Fruit fly (Drosophila melanogaster) whole organism, adult: ENCODE results near the gene Sos.

ENCODE experiments used
- CG11617 ChIP-seq: fragments of 200-800 bp; sonication (Bioruptor generic); optimal IDR thresholded peaks from 2 replicates; lab custom pipeline; 2017; ENCODE audit warnings: mild to moderate bottlenecking, missing biosample characterization, missing genetic modification reagents, missing genetic modification characterization
- CG12768 ChIP-seq: fragments of 200-800 bp; sonication (Bioruptor generic); optimal IDR thresholded peaks from 2 replicates; lab custom pipeline; 2017; ENCODE audit warnings: missing biosample characterization, missing genetic modification characterization, mild to moderate bottlenecking, moderate library complexity, missing genetic modification reagents
- CG14711 ChIP-seq: fragments of 200-800 bp; sonication (Bioruptor generic); optimal IDR thresholded peaks from 2 replicates; lab custom pipeline; 2018; ENCODE audit warnings: missing biosample characterization, mild to moderate bottlenecking, missing genetic modification characterization, moderate library complexity
- CG1620 ChIP-seq: fragments of 200-800 bp; sonication (Bioruptor generic); optimal IDR thresholded peaks from 2 replicates; lab custom pipeline; 2016; ENCODE audit warnings: missing biosample characterization, missing genetic modification characterization
- CG33017 ChIP-seq: fragments of 200-800 bp; sonication (Bioruptor generic); optimal IDR thresholded peaks from 2 replicates; lab custom pipeline; 2018; ENCODE audit warnings: missing biosample characterization, mild to moderate bottlenecking, missing genetic modification characterization, moderate library complexity
- CG5204 ChIP-seq: fragments of 200-800 bp; sonication (Bioruptor generic); optimal IDR thresholded peaks from 2 replicates; lab custom pipeline; 2016; ENCODE audit warnings: missing biosample characterization, missing genetic modification characterization
- CG7045 ChIP-seq: fragments of 200-800 bp; sonication (Bioruptor generic); optimal IDR thresholded peaks from 2 replicates; lab custom pipeline; 2017; ENCODE audit warnings: missing biosample characterization, mild to moderate bottlenecking, missing genetic modification characterization
- CG7101 ChIP-seq: fragments of 200-800 bp; sonication (Bioruptor generic); optimal IDR thresholded peaks from 2 replicates; lab custom pipeline; 2018; ENCODE audit warnings: missing biosample characterization, mild to moderate bottlenecking, missing genetic modification characterization, moderate library complexity
- Clk ChIP-seq: fragments of 200-800 bp; sonication (Bioruptor generic); optimal IDR thresholded peaks from 2 replicates; lab custom pipeline; 2017; ENCODE audit warnings: missing biosample characterization, missing genetic modification characterization
- Crg-1 ChIP-seq: fragments of 200-800 bp; sonication (Bioruptor generic); optimal IDR thresholded peaks from 2 replicates; lab custom pipeline; 2016; ENCODE audit warnings: missing biosample characterization, missing genetic modification characterization
- Hr96 ChIP-seq: fragments of 200-800 bp; sonication (Bioruptor generic); optimal IDR thresholded peaks from 2 replicates; lab custom pipeline; 2016; ENCODE audit warnings: missing biosample characterization, missing genetic modification characterization
- Mnt ChIP-seq: fragments of 200-800 bp; sonication (Bioruptor generic); optimal IDR thresholded peaks from 2 replicates; lab custom pipeline; 2016; ENCODE audit warnings: missing biosample characterization, mild to moderate bottlenecking, missing genetic modification characterization
- bab1 ChIP-seq: fragments of 200-800 bp; sonication (Bioruptor generic); optimal IDR thresholded peaks from 3 replicates; lab custom pipeline; 2019; ENCODE audit warnings: missing biosample characterization, mild to moderate bottlenecking, missing genetic modification characterization, moderate library complexity
- cic ChIP-seq: fragments of 200-800 bp; sonication (Bioruptor generic); optimal IDR thresholded peaks from 2 replicates; lab custom pipeline; 2017; ENCODE audit warnings: missing biosample characterization, mild to moderate bottlenecking, missing genetic modification characterization, moderate library complexity
- cnc ChIP-seq, 2 experiments: fragments of >200 bp; optimal IDR thresholded peaks; 2 replicates each; lab custom pipeline; 2017
- kay ChIP-seq: fragments of 200-800 bp; sonication (Bioruptor generic); peaks from one replicate; lab custom pipeline; 2016; ENCODE audit warnings: missing biosample characterization, missing genetic modification characterization, borderline replicate concordance
- ovo ChIP-seq: fragments of 200-800 bp; sonication (Bioruptor generic); optimal IDR thresholded peaks from 2 replicates; lab custom pipeline; 2016; ENCODE audit warnings: missing biosample characterization, missing genetic modification characterization
- pad ChIP-seq: fragments of 200-800 bp; sonication (Bioruptor generic); optimal IDR thresholded peaks from 3 replicates; lab custom pipeline; 2017; ENCODE audit warnings: missing biosample characterization, missing genetic modification characterization, mild to moderate bottlenecking, moderate library complexity, missing genetic modification reagents
- tj ChIP-seq: fragments of 200-800 bp; sonication (Bioruptor generic); optimal IDR thresholded peaks from 3 replicates; lab custom pipeline; 2017; ENCODE audit warnings: missing biosample characterization, mild to moderate bottlenecking, missing genetic modification characterization, moderate library complexity
- toe ChIP-seq: fragments of 200-800 bp; sonication (Bioruptor generic); optimal IDR thresholded peaks from 2 replicates; lab custom pipeline; 2016; ENCODE audit warnings: missing biosample characterization, missing genetic modification characterization

The Sos gene

DNA sequence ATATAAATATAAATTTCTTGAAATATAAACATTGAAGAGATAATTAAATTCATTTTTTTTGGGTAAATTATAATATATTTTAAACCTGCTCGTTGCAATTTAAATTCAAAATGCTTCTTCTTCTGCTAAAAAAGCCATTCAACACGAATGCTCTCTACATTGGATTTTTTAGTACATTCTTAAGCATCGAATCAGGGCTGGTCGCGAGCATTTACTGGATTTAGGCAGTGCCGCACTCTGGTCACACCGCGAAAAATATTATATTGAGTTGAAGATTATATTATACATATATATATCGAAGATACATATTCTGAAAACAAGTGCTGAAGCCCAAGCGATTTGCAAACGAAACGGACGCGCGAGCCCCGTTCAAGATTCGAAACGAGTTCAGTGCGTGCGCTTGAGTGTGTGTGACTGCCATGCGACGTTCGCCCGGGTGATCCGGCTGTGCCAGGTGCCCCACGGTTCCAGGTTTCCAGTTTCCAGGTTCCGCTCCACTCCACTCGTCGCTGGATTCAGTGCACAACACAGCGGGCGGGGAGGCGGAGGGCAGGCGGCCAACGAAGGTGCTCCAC lies at the start of gene Sos:
Sos (plus strand) TSS at position 213 of the 575 bp plus-strand sequence.
- TF ChIP-seq toe, result no peak
- no peak for TF ChIP-seq cic (GFP tag; lab: Kevin White, UChicago)
- no peak for TF ChIP-seq CG5204
- TF ChIP-seq CG7045, result no peak
- TF ChIP-seq CG1620 (GFP tag; lab: Kevin White, UChicago), result no peak
- TF ChIP-seq Clk (GFP tag; lab: Kevin White, UChicago), result no peak
- peak; percentile 2 for TF ChIP-seq CG14711
- TF ChIP-seq Crg-1 (GFP tag; lab: Kevin White, UChicago), result no peak
- TF ChIP-seq cnc (optimal IDR thresholded peaks at IDR 0.05; lab: Kevin White, UChicago), result no peak
- no peak for TF ChIP-seq kay (GFP tag; lab: Kevin White, UChicago)
- TF ChIP-seq pad (GFP tag; lab: Kevin White, UChicago), result no peak
- TF ChIP-seq bab1 (GFP tag; lab: Kevin White, UChicago), result peak; percentile 46
- peak; percentile 35 for TF ChIP-seq Mnt (GFP tag; lab: Kevin White, UChicago)
- no peak for TF ChIP-seq Hr96
- TF ChIP-seq tj (GFP tag; lab: Kevin White, UChicago), result no peak
- TF ChIP-seq ovo (GFP tag; lab: Kevin White, UChicago), result no peak
- TF ChIP-seq CG7101, result no peak
- no peak for TF ChIP-seq CG11617 (GFP tag; lab: Kevin White, UChicago)
- no peak for TF ChIP-seq CG12768 (GFP tag; lab: Kevin White, UChicago)
- no peak for TF ChIP-seq CG33017 (tag; lab: Kevin White, UChicago)

- TF ChIP-seq CG33017 (tag; lab: Kevin White, UChicago) (no peak), bab1 (GFP tag; lab: Kevin White, UChicago) (peak; percentile 59)
Measured at dm6 chr2L:13770884-13771283, 42.7 kb upstream of the Sos start.

DNA sequence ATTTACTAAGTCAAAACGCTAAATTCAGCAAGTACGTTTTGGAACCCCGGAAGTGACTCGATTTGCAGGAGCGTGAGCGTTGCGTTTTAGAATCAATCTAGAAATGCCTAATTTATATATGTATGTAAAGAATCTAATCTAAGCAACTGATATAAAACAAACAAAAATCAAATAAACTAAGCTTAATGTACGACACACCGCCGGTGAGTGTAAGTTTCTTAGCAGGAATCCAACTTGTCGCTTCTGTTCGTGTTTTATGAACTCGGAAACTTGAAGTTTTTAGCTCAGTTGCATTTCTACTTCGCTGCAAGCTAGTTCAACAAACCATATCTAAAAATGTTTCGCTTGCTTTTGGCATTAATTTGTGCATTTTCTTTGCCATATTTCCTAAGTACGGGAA lies 39.9 kb upstream of the Sos start, which contains the start of gene CG43376:
CG43376 (plus strand) TSS at position 301 of the 400 bp plus-strand sequence.
- TF ChIP-seq CG33017 (tag; lab: Kevin White, UChicago), result no peak
- TF ChIP-seq toe, result no peak
- no peak for TF ChIP-seq Mnt (GFP tag; lab: Kevin White, UChicago)
- TF ChIP-seq CG14711, result no peak
- no peak for TF ChIP-seq CG7101
- TF ChIP-seq cic (GFP tag; lab: Kevin White, UChicago), result no peak
- TF ChIP-seq tj (GFP tag; lab: Kevin White, UChicago), result no peak
- TF ChIP-seq CG12768 (GFP tag; lab: Kevin White, UChicago), result no peak
- no peak for TF ChIP-seq bab1 (GFP tag; lab: Kevin White, UChicago)
- no peak for TF ChIP-seq ovo (GFP tag; lab: Kevin White, UChicago)
- no peak for TF ChIP-seq kay (GFP tag; lab: Kevin White, UChicago)
- no peak for TF ChIP-seq Clk (GFP tag; lab: Kevin White, UChicago)

DNA sequence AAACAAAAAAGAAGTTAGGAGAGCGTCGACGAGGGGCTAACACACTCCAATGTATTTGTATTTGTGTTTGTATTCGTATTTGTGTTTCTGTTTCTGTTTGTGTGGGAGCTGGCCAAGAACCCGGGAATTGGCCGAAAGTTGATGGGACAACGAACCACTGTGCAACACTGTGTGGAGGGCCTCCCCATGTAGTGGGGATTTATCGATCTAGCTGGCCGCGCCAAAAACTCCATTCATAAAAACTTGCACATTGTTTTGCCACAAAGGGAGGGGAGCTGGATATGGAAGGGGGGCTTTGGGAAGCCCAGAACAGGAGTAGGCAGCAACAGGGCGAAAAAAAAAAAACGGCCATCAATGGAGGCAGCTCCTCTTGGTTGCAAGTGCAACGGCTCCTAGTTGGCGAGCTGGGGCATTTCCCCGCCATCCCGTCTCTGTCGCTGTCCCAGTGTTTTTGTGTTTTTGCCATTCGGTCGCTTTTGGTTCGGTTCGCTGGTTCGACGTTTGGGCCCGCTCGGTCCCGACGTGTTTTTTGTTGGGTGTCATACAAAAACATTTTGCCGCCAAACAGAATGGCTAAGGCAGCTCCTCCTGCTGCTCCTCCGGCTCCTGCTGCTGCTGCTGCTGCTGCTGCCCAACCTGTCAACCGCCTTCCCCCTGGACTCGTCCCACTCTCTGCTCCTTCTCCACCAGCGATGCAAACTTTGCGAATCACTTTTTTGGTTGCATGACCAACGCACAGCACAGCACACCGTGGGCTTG lies 36.5 kb upstream of the Sos start:
- TF ChIP-seq tj (GFP tag; lab: Kevin White, UChicago) (no peak), Clk (GFP tag; lab: Kevin White, UChicago) (no peak), CG11617 (GFP tag; lab: Kevin White, UChicago) (no peak), CG14711 (no peak), CG33017 (tag; lab: Kevin White, UChicago) (no peak)

DNA sequence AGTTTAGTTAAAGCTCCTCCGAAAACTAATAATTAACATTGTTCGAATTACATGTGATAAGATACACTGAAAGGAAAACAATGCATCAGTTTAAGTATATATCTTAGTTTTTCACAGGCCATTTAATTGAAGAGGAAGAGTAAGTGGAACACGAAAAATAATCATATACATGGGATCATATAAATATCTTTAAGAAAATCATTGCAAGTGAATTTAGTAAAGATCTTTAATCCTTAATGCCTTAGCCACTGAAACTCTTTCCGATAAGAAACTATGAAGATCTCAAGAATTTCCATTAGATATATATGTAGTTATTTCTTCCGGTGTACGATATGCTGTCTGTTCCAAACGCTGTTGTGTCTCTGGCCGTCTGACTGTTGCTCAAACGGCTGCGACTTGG lies 35.0 kb upstream of the Sos start:
- TF ChIP-seq ovo (GFP tag; lab: Kevin White, UChicago), result no peak
- peak; percentile 15 for TF ChIP-seq bab1 (GFP tag; lab: Kevin White, UChicago)
- TF ChIP-seq cic (GFP tag; lab: Kevin White, UChicago), result no peak
- peak; percentile 1 for TF ChIP-seq CG14711
- TF ChIP-seq kay (GFP tag; lab: Kevin White, UChicago), result no peak
- TF ChIP-seq CG7045, result peak; percentile 75
- TF ChIP-seq Hr96, result peak; percentile 17
- peak; percentile 23 for TF ChIP-seq toe
- TF ChIP-seq CG12768 (GFP tag; lab: Kevin White, UChicago), result no peak
- no peak for TF ChIP-seq CG1620 (GFP tag; lab: Kevin White, UChicago)
- TF ChIP-seq Crg-1 (GFP tag; lab: Kevin White, UChicago), result no peak
- peak; percentile 10 for TF ChIP-seq tj (GFP tag; lab: Kevin White, UChicago)
- TF ChIP-seq CG7101, result peak; percentile 53
- TF ChIP-seq CG11617 (GFP tag; lab: Kevin White, UChicago), result peak; percentile 22
- peak; percentile 52 for TF ChIP-seq CG33017 (tag; lab: Kevin White, UChicago)
- TF ChIP-seq cnc (optimal IDR thresholded peaks at IDR 0.05; lab: Kevin White, UChicago), result no peak
- TF ChIP-seq pad (GFP tag; lab: Kevin White, UChicago), result no peak
- TF ChIP-seq Clk (GFP tag; lab: Kevin White, UChicago), result no peak
- TF ChIP-seq Mnt (GFP tag; lab: Kevin White, UChicago), result no peak
- TF ChIP-seq CG5204, result peak; percentile 60

DNA sequence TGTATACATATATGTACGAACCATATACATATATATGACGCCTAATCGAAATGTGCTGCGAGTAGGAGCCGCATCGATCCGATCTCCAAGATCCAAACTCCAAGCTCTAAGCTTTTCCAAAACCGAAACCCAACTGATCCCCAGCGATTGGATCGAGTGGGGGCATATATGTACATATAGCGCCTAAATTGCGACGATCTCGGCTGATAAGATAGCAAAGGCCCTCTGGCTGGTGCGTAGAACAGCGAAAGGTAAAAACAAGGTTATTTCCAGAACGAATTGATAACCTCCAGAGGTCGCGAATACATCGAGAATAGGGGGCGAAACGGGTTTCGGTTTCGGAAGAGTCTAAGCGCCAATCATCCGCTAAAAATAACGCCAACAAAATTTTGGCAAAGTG lies 34.5 kb upstream of the Sos start:
- TF ChIP-seq cnc (optimal IDR thresholded peaks at IDR 0.05; lab: Kevin White, UChicago), result no peak
